Fruit fly (Drosophila melanogaster): ENCODE measurements around the gene Tmhs.

Tmhs gene

DNA sequence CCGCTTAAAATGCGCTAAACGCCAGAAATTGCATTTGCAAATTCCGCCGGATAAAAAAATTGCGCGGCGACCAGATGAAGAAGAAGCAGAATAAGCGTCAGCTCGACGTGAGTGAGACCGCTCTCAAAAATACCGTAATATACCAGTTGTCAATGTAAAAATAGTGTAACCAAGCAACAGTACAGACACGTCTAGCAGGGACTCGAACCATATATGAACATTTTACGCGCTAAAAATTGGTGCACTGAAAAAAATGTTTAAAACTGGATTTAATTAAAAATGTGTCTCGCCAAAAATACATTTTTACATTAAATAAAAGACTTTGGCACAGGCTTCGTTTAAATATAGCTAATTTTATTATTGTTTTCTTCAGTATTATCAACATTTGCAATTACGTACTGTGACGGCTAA lies 9.2 kb upstream of the Tmhs start, which contains the start of gene dre4 (continued):
- no peak for TF ChIP-seq Hr83 (GFP tag; optimal IDR thresholded peaks at IDR 0.05; ENCODE audit: poor library complexity, severe bottlenecking)
- TF ChIP-seq br (GFP tag; optimal IDR thresholded peaks at IDR 0.05) = peak; percentile 9
- no peak for TF ChIP-seq N (GFP tag; optimal IDR thresholded peaks at IDR 0.05)
- peak; percentile 65 for TF ChIP-seq h (GFP tag; optimal IDR thresholded peaks at IDR 0.05)
- TF ChIP-seq Rel (GFP tag; optimal IDR thresholded peaks at IDR 0.05) = no peak
- TF ChIP-seq Rel (tag; optimal IDR thresholded peaks at IDR 0.05) = no peak
- TF ChIP-seq usp (GFP tag; optimal IDR thresholded peaks at IDR 0.05) = no peak
- TF ChIP-seq Hnf4 (GFP tag; optimal IDR thresholded peaks at IDR 0.05) = no peak
- no peak for TF ChIP-seq Dif (GFP tag; optimal IDR thresholded peaks at IDR 0.05; ENCODE audit: partially characterized antibody)
- peak; percentile 35 for TF ChIP-seq Sp1 (GFP tag; optimal IDR thresholded peaks at IDR 0.05)
- TF ChIP-seq Mio (GFP tag; optimal IDR thresholded peaks at IDR 0.05) = no peak
- no peak for TF ChIP-seq tai (GFP tag; optimal IDR thresholded peaks at IDR 0.05)

DNA sequence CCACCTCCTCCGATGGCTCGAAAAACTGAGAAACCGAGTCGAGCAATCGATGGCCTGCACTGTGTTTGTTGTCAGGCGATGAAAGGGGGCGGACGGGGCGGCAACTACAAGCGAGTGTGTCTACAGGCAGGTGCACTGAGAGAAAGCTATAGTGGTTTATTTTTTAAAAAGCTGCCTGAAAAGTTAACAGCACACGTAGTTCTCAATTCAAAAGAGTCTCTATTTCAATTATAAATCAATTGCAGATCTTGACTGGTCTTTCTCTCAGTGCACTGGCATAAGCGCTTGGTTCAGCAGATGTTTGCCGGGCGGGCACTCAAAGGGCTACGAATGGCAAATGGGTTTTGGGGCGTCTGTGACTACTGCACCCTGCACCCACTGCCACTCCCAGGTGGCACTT lies 4.8 kb upstream of the Tmhs start:
- TF ChIP-seq h (GFP tag; optimal IDR thresholded peaks at IDR 0.05) (peak; percentile 29), Abd-B (GFP tag; optimal IDR thresholded peaks at IDR 0.05) (no peak)

DNA sequence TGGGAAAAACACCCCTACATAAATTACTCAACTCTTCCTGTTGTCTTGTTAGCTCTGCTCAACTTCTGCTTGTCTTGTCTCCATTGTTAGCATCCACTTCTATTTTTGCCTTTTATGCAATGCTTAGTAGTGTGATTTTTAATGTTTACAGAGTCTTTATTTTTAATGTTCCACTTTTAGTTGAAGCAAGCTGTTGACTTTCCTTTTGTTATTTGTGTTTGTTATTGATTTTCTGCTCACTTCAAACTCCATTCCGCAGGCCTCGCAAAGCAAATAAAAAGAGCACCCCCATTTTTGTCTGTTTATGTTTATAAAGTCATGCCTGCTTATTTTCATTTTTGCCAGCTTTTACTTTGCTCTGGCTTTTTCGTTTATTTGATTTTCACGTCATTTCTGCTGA lies 3.5 kb upstream of the Tmhs start:
- TF ChIP-seq rgr (GFP tag; optimal IDR thresholded peaks at IDR 0.05) = peak; percentile 48
- peak; percentile 29 for TF ChIP-seq OdsH (GFP tag; optimal IDR thresholded peaks at IDR 0.05)
- TF ChIP-seq h (GFP tag; optimal IDR thresholded peaks at IDR 0.05) = peak; percentile 39
- TF ChIP-seq fru (GFP tag; optimal IDR thresholded peaks at IDR 0.05) = peak; percentile 11
- TF ChIP-seq dl (GFP tag; optimal IDR thresholded peaks at IDR 0.05; ENCODE audit: insufficient read depth in 1 of 2, partially characterized antibody in 2 of 2) = no peak
- peak in 1 of 2 experiments; percentile 30 for TF ChIP-seq foxo (GFP tag; optimal IDR thresholded peaks at IDR 0.05)
- no peak for TF ChIP-seq Mio (GFP tag; optimal IDR thresholded peaks at IDR 0.05)
- TF ChIP-seq br (GFP tag; optimal IDR thresholded peaks at IDR 0.05) = no peak
- no peak for TF ChIP-seq CG9705 (GFP tag; optimal IDR thresholded peaks at IDR 0.05)
- TF ChIP-seq Sp1 (GFP tag; optimal IDR thresholded peaks at IDR 0.05) = no peak

DNA sequence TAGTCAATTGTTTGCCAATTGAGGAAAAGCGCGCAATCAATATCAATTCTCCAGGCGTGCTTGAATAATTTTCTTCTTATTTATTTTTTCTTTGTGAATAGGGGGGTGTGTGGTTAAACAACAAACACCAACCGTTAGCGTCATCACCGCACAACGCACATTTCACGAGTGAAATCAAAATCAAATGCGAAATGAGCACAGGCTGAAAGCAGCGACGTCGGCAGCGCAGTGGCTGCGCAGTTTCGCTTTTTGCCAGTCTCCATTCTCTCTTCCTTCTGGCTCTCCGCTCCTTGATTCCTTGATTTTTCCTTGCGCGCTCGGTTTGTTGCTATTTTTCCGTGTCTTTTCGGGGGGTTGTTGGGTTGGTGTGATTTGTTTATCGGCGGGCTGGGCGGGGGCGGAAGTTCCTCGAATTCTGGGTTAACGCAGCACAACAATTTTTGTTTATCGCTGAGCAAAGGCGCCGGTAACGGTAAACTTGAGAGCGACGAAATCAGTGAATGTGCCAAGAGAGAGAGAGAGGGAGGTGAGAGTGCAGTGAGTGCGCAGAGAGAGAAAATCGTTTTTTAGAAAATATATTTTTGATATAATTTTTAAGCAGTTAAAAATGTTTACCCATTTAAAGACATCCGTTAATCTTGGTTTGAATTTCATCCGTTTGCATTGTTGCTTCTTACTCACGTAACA lies 2.4 kb upstream of the Tmhs start, which contains the start of gene CG13937:
Gene CG13937, minus strand, starts transcription at position 174 of the 687 bp plus-strand sequence.
- TF ChIP-seq lola (GFP tag; optimal IDR thresholded peaks at IDR 0.05) (no peak), Myc (optimal IDR thresholded peaks at IDR 0.05) (peak; percentile 5), Hr78 (GFP tag; optimal IDR thresholded peaks at IDR 0.05) (no peak), OdsH (GFP tag; optimal IDR thresholded peaks at IDR 0.05) (no peak), usp (GFP tag; optimal IDR thresholded peaks at IDR 0.05) (no peak)

DNA sequence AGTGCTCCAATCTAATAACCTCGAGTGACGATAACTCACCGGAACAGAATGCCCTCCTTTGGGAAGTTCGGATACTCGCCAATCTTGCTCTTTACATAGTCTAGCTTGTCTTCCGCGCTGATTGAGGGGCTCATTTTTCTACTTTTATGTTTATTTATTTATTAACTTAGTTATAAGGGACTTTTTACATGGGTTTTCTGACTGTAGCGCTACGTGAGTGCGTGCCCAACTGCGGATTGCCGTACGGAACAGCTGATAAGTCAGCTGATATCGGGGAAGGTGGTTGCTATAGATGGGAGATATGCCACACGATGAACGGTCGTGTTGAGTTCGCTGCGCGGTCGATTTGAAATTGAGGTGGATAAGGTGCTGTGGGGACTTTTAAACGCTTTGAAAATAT lies 805 bp upstream of the Tmhs start, which contains the start of gene Aprt:
Gene Aprt, minus strand, starts transcription at position 368 of the 400 bp plus-strand sequence.
- TF ChIP-seq sage (GFP tag; optimal IDR thresholded peaks at IDR 0.05) = peak; percentile 14
- TF ChIP-seq fru (GFP tag; optimal IDR thresholded peaks at IDR 0.05) = no peak
- no peak for TF ChIP-seq Rel (GFP tag; optimal IDR thresholded peaks at IDR 0.05)
- peak; percentile 97 for TF ChIP-seq Rel (tag; optimal IDR thresholded peaks at IDR 0.05)
- TF ChIP-seq Myc (optimal IDR thresholded peaks at IDR 0.05) = peak; percentile 69

DNA sequence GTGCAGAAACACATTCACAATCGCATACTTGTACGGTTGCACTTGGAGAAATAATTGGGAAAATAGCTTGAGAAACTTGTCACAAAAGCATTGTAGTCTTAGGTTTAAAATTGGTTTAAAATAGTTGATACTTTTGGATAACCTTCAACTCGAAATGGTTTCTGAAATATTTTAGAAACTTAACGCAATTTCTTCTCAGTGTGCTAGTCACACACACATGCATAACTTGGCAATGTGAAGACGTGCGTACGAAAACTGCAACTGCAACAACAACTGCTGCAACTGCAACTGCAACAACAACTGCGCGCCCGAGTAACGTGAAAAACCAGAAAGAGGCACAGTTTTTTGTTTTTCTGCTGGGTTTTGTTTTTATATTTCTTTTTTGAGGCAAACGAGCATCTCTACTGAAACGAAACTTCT lies 678 bp downstream of the Tmhs start:
- TF ChIP-seq CrebA (GFP tag; optimal IDR thresholded peaks at IDR 0.05; ENCODE audit: borderline replicate concordance) (peak; percentile 33), jim (GFP tag; optimal IDR thresholded peaks at IDR 0.05) (no peak), br (GFP tag; optimal IDR thresholded peaks at IDR 0.05) (peak; percentile 86), lola (GFP tag; optimal IDR thresholded peaks at IDR 0.05) (no peak), dl (GFP tag; optimal IDR thresholded peaks at IDR 0.05; ENCODE audit: insufficient read depth in 1 of 2, partially characterized antibody in 2 of 2) (no peak), CG9705 (GFP tag; optimal IDR thresholded peaks at IDR 0.05) (peak; percentile 59), ey (GFP tag; optimal IDR thresholded peaks at IDR 0.05) (peak; percentile 84), Hr78 (GFP tag; optimal IDR thresholded peaks at IDR 0.05) (no peak), Myc (optimal IDR thresholded peaks at IDR 0.05) (no peak), sage (GFP tag; optimal IDR thresholded peaks at IDR 0.05) (peak; percentile 83), Hr83 (GFP tag; optimal IDR thresholded peaks at IDR 0.05; ENCODE audit: poor library complexity, severe bottlenecking) (peak; percentile 78), CG32264 (GFP tag; optimal IDR thresholded peaks at IDR 0.05) (peak; percentile 85), HLH106 (tag; optimal IDR thresholded peaks at IDR 0.05) (peak; percentile 95), Abd-B (GFP tag; optimal IDR thresholded peaks at IDR 0.05) (no peak), dsf (GFP tag; optimal IDR thresholded peaks at IDR 0.05; ENCODE audit: borderline replicate concordance) (peak; percentile 52), brk (GFP tag; optimal IDR thresholded peaks at IDR 0.05) (peak; percentile 46), sv (GFP tag; optimal IDR thresholded peaks at IDR 0.05) (peak; percentile 50), Dif (GFP tag; optimal IDR thresholded peaks at IDR 0.05; ENCODE audit: partially characterized antibody) (no peak), N (GFP tag; optimal IDR thresholded peaks at IDR 0.05) (no peak), dmrt93B (GFP tag; optimal IDR thresholded peaks at IDR 0.05) (peak; percentile 75), OdsH (GFP tag; optimal IDR thresholded peaks at IDR 0.05) (peak; percentile 85), Jra (GFP tag; optimal IDR thresholded peaks at IDR 0.05) (peak; percentile 74), Dfd (GFP tag; optimal IDR thresholded peaks at IDR 0.05) (no peak), GATAd (GFP tag; optimal IDR thresholded peaks at IDR 0.05) (no peak), woc (GFP tag; optimal IDR thresholded peaks at IDR 0.05) (peak; percentile 69), h (GFP tag; optimal IDR thresholded peaks at IDR 0.05) (peak; percentile 98), foxo (GFP tag; optimal IDR thresholded peaks at IDR 0.05) (peak; percentile 69 to 90), usp (GFP tag; optimal IDR thresholded peaks at IDR 0.05) (no peak)
